Worm (Caenorhabditis elegans) whole organism, L4 larva: Measurements from ENCODE around the gene msp-152.

ENCODE experiments used
- F26F4.8 ChIP-seq: fragments of 200-800 bp; sonication (Bioruptor generic); conservative IDR thresholded peaks from 2 replicates; pipeline ENCODE4 v1.3.6; 2022; ENCODE audit warnings: missing genetic modification characterization, missing compliant biosample characterization
- F37D6.2 ChIP-seq: sonication (generic microtip); optimal IDR thresholded peaks from 2 replicates; lab custom pipeline; 2016; ENCODE audit warnings: mild to moderate bottlenecking, missing genetic modification characterization, missing compliant biosample characterization
- Y105C5A.15 ChIP-seq: fragments of 200-800 bp; sonication (Bioruptor generic); IDR thresholded peaks from 2 replicates; pipeline ENCODE4 v1.3.6; 2022; ENCODE audit warnings: missing genetic modification characterization, missing compliant biosample characterization
- Y48G9A.11 ChIP-seq: fragments of 200-800 bp; sonication (Bioruptor generic); IDR thresholded peaks from 2 replicates; pipeline ENCODE4 v1.3.6; 2022; ENCODE audit warnings: missing genetic modification reagents, missing genetic modification characterization, missing compliant biosample characterization
- ZK337.2 ChIP-seq: fragments of 200-800 bp; sonication (Bioruptor generic); IDR thresholded peaks from 2 replicates; pipeline ENCODE4 v1.3.6; 2022; ENCODE audit warnings: missing genetic modification reagents, missing genetic modification characterization, missing compliant biosample characterization
- ZK546.5 ChIP-seq, 2 experiments: sonication (generic microtip); optimal IDR thresholded peaks; 2 replicates each; lab custom pipeline; 2017; ENCODE audit warnings: missing biosample characterization in 2 of 2, missing genetic modification characterization in 2 of 2
- aly-2 ChIP-seq: sonication (generic microtip); optimal IDR thresholded peaks from 2 replicates; lab custom pipeline; 2018; ENCODE audit warnings: missing biosample characterization, missing genetic modification characterization
- attf-4 ChIP-seq: sonication (generic microtip); optimal IDR thresholded peaks from 3 replicates; lab custom pipeline; 2017; ENCODE audit warnings: missing biosample characterization, missing genetic modification characterization
- ceh-32 ChIP-seq: sonication (generic microtip); optimal IDR thresholded peaks from 2 replicates; lab custom pipeline; 2016; ENCODE audit warnings: mild to moderate bottlenecking, missing genetic modification characterization, missing compliant biosample characterization; ENCODE audit not compliant: poor library complexity
- ceh-44 ChIP-seq: fragments of 200-800 bp; sonication (Bioruptor generic); IDR thresholded peaks from 2 replicates; pipeline ENCODE4 v1.3.6; 2022; ENCODE audit warnings: missing genetic modification reagents, missing genetic modification characterization, missing compliant biosample characterization
- ceh-82 ChIP-seq: sonication (generic microtip); optimal IDR thresholded peaks from 2 replicates; lab custom pipeline; 2017; ENCODE audit warnings: missing biosample characterization, missing genetic modification characterization
- ces-1 ChIP-seq: fragments of 150-350 bp; sonication (generic microtip); optimal IDR thresholded peaks from 4 replicates; lab custom pipeline; 2014; ENCODE audit warnings: missing biosample characterization, missing genetic modification reagents, missing genetic modification characterization
- daf-12 ChIP-seq: fragments of 150-350 bp; optimal IDR thresholded peaks from 2 replicates; lab custom pipeline; 2014; ENCODE audit warnings: missing biosample characterization, missing genetic modification reagents, missing genetic modification characterization
- daf-16 ChIP-seq, 3 experiments: sonication (generic microtip); optimal IDR thresholded peaks; 2 replicates each; lab custom pipeline; 2016 to 2017; ENCODE audit warnings: missing genetic modification characterization in 3 of 3, missing genetic modification reagents in 3 of 3, mild to moderate bottlenecking in 2 of 3, missing compliant biosample characterization in 2 of 3, missing biosample characterization in 1 of 3, moderate library complexity in 1 of 3
- daf-8 ChIP-seq: fragments of 200-800 bp; sonication (Bioruptor generic); IDR thresholded peaks from 2 replicates; pipeline ENCODE4 v1.3.6; 2022; ENCODE audit warnings: missing genetic modification characterization, missing compliant biosample characterization
- dmd-6 ChIP-seq: fragments of 200-800 bp; sonication (Bioruptor generic); IDR thresholded peaks from 2 replicates; pipeline ENCODE4 v1.3.6; 2022; ENCODE audit warnings: missing genetic modification reagents, missing genetic modification characterization, missing compliant biosample characterization
- dmd-9 ChIP-seq: fragments of 200-800 bp; sonication (Bioruptor generic); IDR thresholded peaks from 2 replicates; pipeline ENCODE4 v1.3.6; 2022; ENCODE audit warnings: missing genetic modification reagents, missing genetic modification characterization, missing compliant biosample characterization
- dpl-1 ChIP-seq: fragments of 150-350 bp; optimal IDR thresholded peaks from 2 replicates; lab custom pipeline; 2014; ENCODE audit warnings: missing biosample characterization, missing genetic modification reagents, missing genetic modification characterization
- duxl-1 ChIP-seq: sonication (generic microtip); optimal IDR thresholded peaks from 2 replicates; lab custom pipeline; 2016; ENCODE audit warnings: mild to moderate bottlenecking, missing genetic modification characterization, moderate library complexity, missing compliant biosample characterization; ENCODE audit not compliant: poor library complexity
- dve-1 ChIP-seq: sonication (generic microtip); optimal IDR thresholded peaks from 2 replicates; lab custom pipeline; 2017; ENCODE audit warnings: antibody characterized with exemption, mild to moderate bottlenecking, missing genetic modification characterization, missing compliant biosample characterization; ENCODE audit not compliant: insufficient read depth
- egl-27 ChIP-seq: sonication (generic microtip); optimal IDR thresholded peaks from 3 replicates; lab custom pipeline; 2017; ENCODE audit warnings: missing biosample characterization, missing genetic modification reagents, missing genetic modification characterization
- egl-43 ChIP-seq: fragments of 200-800 bp; sonication (Bioruptor generic); IDR thresholded peaks from 2 replicates; pipeline ENCODE4 v1.3.6; 2022; ENCODE audit warnings: missing genetic modification reagents, missing genetic modification characterization, missing compliant biosample characterization
- fkh-10 ChIP-seq: fragments of 150-350 bp; optimal IDR thresholded peaks from 2 replicates; lab custom pipeline; 2014; ENCODE audit warnings: missing biosample characterization, missing genetic modification reagents, missing genetic modification characterization
- gei-8 ChIP-seq: fragments of 200-800 bp; sonication (Bioruptor generic); optimal IDR thresholded peaks from 2 replicates; lab custom pipeline; 2018; ENCODE audit warnings: mild to moderate bottlenecking, missing genetic modification characterization, missing compliant biosample characterization
- hif-1 ChIP-seq, 2 experiments: sonication (generic microtip); optimal IDR thresholded peaks; 2 replicates each; lab custom pipeline; 2016 to 2017; ENCODE audit warnings: missing compliant biosample characterization in 2 of 2, missing genetic modification characterization in 2 of 2, missing genetic modification reagents in 2 of 2, missing genotype in 2 of 2, mild to moderate bottlenecking in 1 of 2
- hlh-30 ChIP-seq: sonication (generic microtip); optimal IDR thresholded peaks from 2 replicates; lab custom pipeline; 2017; ENCODE audit warnings: antibody characterized with exemption, mild to moderate bottlenecking, missing genetic modification characterization, missing compliant biosample characterization; ENCODE audit not compliant: insufficient read depth
- hmg-1.1 ChIP-seq: fragments of 200-800 bp; sonication (Bioruptor generic); IDR thresholded peaks from 2 replicates; pipeline ENCODE4 v1.3.6; 2022; ENCODE audit warnings: missing genetic modification reagents, missing genetic modification characterization, missing compliant biosample characterization
- lin-1 ChIP-seq: fragments of 200-800 bp; sonication (Bioruptor generic); IDR thresholded peaks from 2 replicates; pipeline ENCODE4 v1.3.6; 2022; ENCODE audit warnings: missing genetic modification reagents, missing genetic modification characterization, missing compliant biosample characterization
- lsy-2 ChIP-seq, 2 experiments: fragments of 150-350 bp in 1 of 2; sonication (generic microtip) in 1 of 2; optimal IDR thresholded peaks; 2 replicates each; lab custom pipeline; 2014 to 2017; ENCODE audit warnings: missing biosample characterization in 2 of 2, missing genetic modification characterization in 2 of 2
- madf-5 ChIP-seq, 2 experiments: fragments of 200-800 bp; sonication (Bioruptor generic); IDR thresholded peaks; 2 replicates each; pipeline ENCODE4 v1.3.6; 2022; ENCODE audit warnings: missing compliant biosample characterization in 2 of 2, missing genetic modification characterization in 2 of 2
- madf-9 ChIP-seq: fragments of 200-800 bp; sonication (Bioruptor generic); conservative IDR thresholded peaks from 2 replicates; pipeline ENCODE4 v1.3.6; 2022; ENCODE audit warnings: missing genetic modification reagents, missing genetic modification characterization, missing compliant biosample characterization
- mdl-1 ChIP-seq, 2 experiments: fragments of 150-350 bp in 1 of 2; sonication (generic microtip) in 1 of 2; optimal IDR thresholded peaks; 2 replicates each; lab custom pipeline; 2014 to 2017; ENCODE audit warnings: missing biosample characterization in 2 of 2, missing genetic modification characterization in 2 of 2
- mep-1 ChIP-seq: fragments of 150-350 bp; sonication (generic microtip); optimal IDR thresholded peaks from 3 replicates; lab custom pipeline; 2014; ENCODE audit warnings: missing biosample characterization, missing genetic modification characterization
- nhr-102 ChIP-seq: sonication (generic microtip); optimal IDR thresholded peaks from 2 replicates; lab custom pipeline; 2016; ENCODE audit warnings: mild to moderate bottlenecking, missing genetic modification characterization, moderate library complexity, missing compliant biosample characterization
- nhr-111 ChIP-seq: fragments of 200-800 bp; sonication (Bioruptor generic); optimal IDR thresholded peaks from 2 replicates; lab custom pipeline; 2018; ENCODE audit warnings: mild to moderate bottlenecking, missing genetic modification characterization, missing compliant biosample characterization
- nhr-41 ChIP-seq: fragments of 200-800 bp; sonication (Bioruptor generic); IDR thresholded peaks from 2 replicates; pipeline ENCODE4 v1.3.6; 2022; ENCODE audit warnings: missing genetic modification reagents, missing genetic modification characterization, missing compliant biosample characterization
- nhr-42 ChIP-seq: fragments of 200-800 bp; sonication (Bioruptor generic); IDR thresholded peaks from 2 replicates; pipeline ENCODE4 v1.3.6; 2022; ENCODE audit warnings: missing genetic modification characterization, missing compliant biosample characterization
- nhr-76 ChIP-seq: fragments of 150-350 bp; optimal IDR thresholded peaks from 2 replicates; lab custom pipeline; 2014; ENCODE audit warnings: missing biosample characterization, missing genetic modification characterization
- nhr-77 ChIP-seq: fragments of 150-350 bp; optimal IDR thresholded peaks from 2 replicates; lab custom pipeline; 2014; ENCODE audit warnings: missing biosample characterization, missing genetic modification characterization
- pha-4 ChIP-seq, 2 experiments: fragments of 150-350 bp in 1 of 2; fragments of 200-800 bp in 1 of 2; sonication (Bioruptor generic) in 1 of 2; IDR thresholded peaks in 1 of 2; optimal IDR thresholded peaks in 1 of 2; 2 replicates each; pipeline versions ENCODE4 v1.3.6 to Lab custom; 2014 to 2022; ENCODE audit warnings: missing genetic modification characterization in 2 of 2, missing genetic modification reagents in 2 of 2, missing biosample characterization in 1 of 2, missing compliant biosample characterization in 1 of 2
- pqm-1 ChIP-seq: sonication (generic microtip); optimal IDR thresholded peaks from 2 replicates; lab custom pipeline; 2017; ENCODE audit warnings: missing biosample characterization, missing genetic modification characterization
- skn-1 ChIP-seq: fragments of 150-350 bp; optimal IDR thresholded peaks from 2 replicates; lab custom pipeline; 2014; ENCODE audit warnings: missing biosample characterization, missing genetic modification characterization
- snpc-4 ChIP-seq: fragments of 150-350 bp; optimal IDR thresholded peaks from 2 replicates; lab custom pipeline; 2014; ENCODE audit warnings: missing biosample characterization, missing genetic modification characterization
- tag-97 ChIP-seq: fragments of 200-800 bp; sonication (Bioruptor generic); IDR thresholded peaks from 2 replicates; pipeline ENCODE4 v1.3.6; 2022; ENCODE audit warnings: missing genetic modification characterization, missing compliant biosample characterization
- unc-130 ChIP-seq: sonication (generic microtip); optimal IDR thresholded peaks from 2 replicates; lab custom pipeline; 2016; ENCODE audit warnings: missing genetic modification reagents, missing genetic modification characterization, missing compliant biosample characterization
- unc-62 ChIP-seq, 3 experiments: fragments of 150-350 bp in 1 of 3; sonication (generic microtip); optimal IDR thresholded peaks in 2 of 3; peaks in 1 of 3; 1 replicate in 1 of 3; 2 replicates in 2 of 3; lab custom pipeline; 2014 to 2017; ENCODE audit warnings: missing biosample characterization in 3 of 3, missing genetic modification characterization in 3 of 3, missing genetic modification reagents in 3 of 3, missing genotype in 1 of 3
- zfp-2 ChIP-seq: sonication (generic microtip); optimal IDR thresholded peaks from 2 replicates; lab custom pipeline; 2016; ENCODE audit warnings: mild to moderate bottlenecking, missing genetic modification characterization, missing compliant biosample characterization
- zip-11 ChIP-seq: fragments of 200-800 bp; sonication (Bioruptor generic); IDR thresholded peaks from 2 replicates; pipeline ENCODE4 v1.3.6; 2022; ENCODE audit warnings: missing genetic modification characterization, missing compliant biosample characterization
- zip-2 ChIP-seq: fragments of 150-350 bp; optimal IDR thresholded peaks from 2 replicates; lab custom pipeline; 2014; ENCODE audit warnings: missing biosample characterization, missing genetic modification characterization
- ztf-7 ChIP-seq: fragments of 150-350 bp; optimal IDR thresholded peaks from 2 replicates; lab custom pipeline; 2014; ENCODE audit warnings: missing biosample characterization, missing genetic modification characterization

msp-152 gene

DNA sequence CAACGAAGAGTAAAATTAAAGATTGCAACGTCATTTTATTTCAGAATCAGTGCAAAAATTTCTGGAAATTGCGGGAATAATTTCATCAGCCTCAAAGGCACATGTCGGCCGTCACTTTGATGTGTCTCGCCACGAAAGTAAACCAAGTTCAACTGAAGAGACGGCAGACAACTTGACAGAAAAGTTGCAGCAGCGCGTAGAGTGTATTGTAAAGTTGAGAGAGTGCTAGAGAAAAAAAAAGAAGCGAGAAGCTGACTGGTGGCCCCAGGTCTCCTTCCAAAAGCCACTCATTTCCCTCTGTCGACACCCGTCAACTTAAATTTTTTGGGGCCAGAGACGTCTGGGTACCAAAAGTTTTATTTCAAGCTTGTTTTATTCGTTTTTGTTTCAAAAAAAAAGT, 28.6 kb upstream of the msp-152 start (continued):
- TF ChIP-seq ZK546.5 (tag; optimal IDR thresholded peaks at IDR 0.05; lab: Kevin White, UChicago) (no peak), daf-16 (GFP tag; optimal IDR thresholded peaks at IDR 0.05; lab: Kevin White, UChicago) (peak in 1 of 2 experiments; percentile 16), daf-16 (tag; optimal IDR thresholded peaks at IDR 0.05; lab: Kevin White, UChicago) (peak; percentile 64), hlh-30 (tag; lab: Kevin White, UChicago) (peak; percentile 89), F26F4.8 (GFP tag; lab: Robert Waterston, UW) (no peak), F37D6.2 (peak; percentile 40), pha-4 (GFP tag; IDR thresholded peaks at IDR 0.05; lab: Robert Waterston, UW) (peak; percentile 37; the same call in 1 of the 2 replicates), pha-4 (tag; optimal IDR thresholded peaks at IDR 0.05; lab: Kevin White, UChicago) (peak; percentile 23), egl-43 (GFP tag; lab: Robert Waterston, UW) (no peak), nhr-77 (tag; lab: Kevin White, UChicago) (peak; percentile 77), hmg-1.1 (peak; percentile 79), ceh-32 (tag; lab: Kevin White, UChicago) (no peak), mdl-1 (tag; optimal IDR thresholded peaks at IDR 0.05; lab: Kevin White, UChicago) (peak; percentile 37 to 86), tag-97 (GFP tag; lab: Robert Waterston, UW) (no peak), nhr-41 (no peak), nhr-76 (no peak), gei-8 (GFP tag; lab: Kevin White, UChicago) (no peak), ces-1 (GFP tag; lab: Kevin White, UChicago) (peak; percentile 9), aly-2 (tag; lab: Kevin White, UChicago) (no peak), unc-130 (GFP tag; lab: Kevin White, UChicago) (peak; percentile 64), ZK337.2 (GFP tag; lab: Robert Waterston, UW) (no peak), mep-1 (tag; lab: Kevin White, UChicago) (peak; percentile 78), attf-4 (tag; lab: Kevin White, UChicago) (no peak), skn-1 (tag; lab: Kevin White, UChicago) (no peak), dmd-9 (GFP tag; lab: Robert Waterston, UW) (no peak), zip-11 (GFP tag; lab: Robert Waterston, UW) (no peak), lsy-2 (tag; optimal IDR thresholded peaks at IDR 0.05; lab: Kevin White, UChicago) (peak; percentile 16 to 84), unc-62 (GFP tag; optimal IDR thresholded peaks at IDR 0.05 in 1 of 2; lab: Kevin White, UChicago) (peak in 1 of 2 experiments; percentile 98), unc-62 (tag; optimal IDR thresholded peaks at IDR 0.05; lab: Kevin White, UChicago) (no peak), Y105C5A.15 (GFP tag; lab: Robert Waterston, UW) (no peak), daf-12 (tag; lab: Kevin White, UChicago) (no peak), nhr-42 (GFP tag; lab: Robert Waterston, UW) (no peak), nhr-111 (GFP tag; lab: Kevin White, UChicago) (no peak), dve-1 (tag; lab: Kevin White, UChicago) (peak; percentile 75), dmd-6 (peak; percentile 66), dpl-1 (GFP tag; lab: Kevin White, UChicago) (peak; percentile 56), zip-2 (tag; lab: Kevin White, UChicago) (no peak), nhr-102 (tag; lab: Kevin White, UChicago) (peak; percentile 11), duxl-1 (no peak), hif-1 (tag; optimal IDR thresholded peaks at IDR 0.05; lab: Kevin White, UChicago) (peak in 1 of 2 experiments; percentile 67), ceh-82 (tag; lab: Kevin White, UChicago) (no peak), Y48G9A.11 (GFP tag; lab: Robert Waterston, UW) (no peak), egl-27 (tag; lab: Kevin White, UChicago) (no peak), pqm-1 (tag; lab: Kevin White, UChicago) (no peak), snpc-4 (tag; lab: Kevin White, UChicago) (peak; percentile 7), ztf-7 (tag; lab: Kevin White, UChicago) (no peak), madf-9 (0 out of 2 replicates have a peak, but pooled peaks have one; percentile 42), madf-5 (GFP tag; IDR thresholded peaks at IDR 0.05; lab: Robert Waterston, UW) (no peak), daf-8 (no peak), zfp-2 (tag; lab: Kevin White, UChicago) (no peak), ceh-44 (GFP tag; lab: Robert Waterston, UW) (no peak), lin-1 (no peak), fkh-10 (peak; percentile 33)
